Fruit fly (Drosophila melanogaster) whole organism, prepupa: ENCODE measurements around the gene CG42764.
A peak's percentile ranks its signal among the peaks of the same experiment; 100 is the strongest.

Source experiments
- Blimp-1 ChIP-seq: fragments of 200-800 bp; sonication (Bioruptor generic); optimal IDR thresholded peaks from 3 replicates; lab custom pipeline; 2017; ENCODE audit warnings: missing biosample characterization, missing genetic modification characterization, mild to moderate bottlenecking, moderate library complexity, missing genetic modification reagents
- CG15336 ChIP-seq: fragments of 200-800 bp; sonication (Bioruptor generic); IDR thresholded peaks from 2 replicates; pipeline ENCODE4 v1.3.6; 2022; ENCODE audit warnings: missing biosample characterization, missing genetic modification characterization
- CG16779 ChIP-seq: fragments of 200-800 bp; sonication (Bioruptor generic); optimal IDR thresholded peaks from 3 replicates; lab custom pipeline; 2017; ENCODE audit warnings: missing biosample characterization, mild to moderate bottlenecking, missing genetic modification characterization
- CG32006 ChIP-seq: fragments of 200-800 bp; sonication (Bioruptor generic); optimal IDR thresholded peaks from 3 replicates; lab custom pipeline; 2017; ENCODE audit warnings: missing biosample characterization, mild to moderate bottlenecking, missing genetic modification characterization
- CG34406 ChIP-seq: fragments of 200-800 bp; sonication (Bioruptor generic); optimal IDR thresholded peaks from 3 replicates; lab custom pipeline; 2016; ENCODE audit warnings: missing biosample characterization, missing genetic modification characterization
- CG4318 ChIP-seq: fragments of 200-800 bp; sonication (Bioruptor generic); optimal IDR thresholded peaks from 3 replicates; lab custom pipeline; 2017; ENCODE audit warnings: missing biosample characterization, mild to moderate bottlenecking, missing genetic modification characterization
- CG6163 ChIP-seq: fragments of 200-800 bp; sonication (Bioruptor generic); IDR thresholded peaks from 3 replicates; pipeline ENCODE4 v1.3.6; 2022; ENCODE audit warnings: missing biosample characterization, missing genetic modification characterization
- CG6276 ChIP-seq: fragments of 200-800 bp; sonication (Bioruptor generic); optimal IDR thresholded peaks from 2 replicates; lab custom pipeline; 2017; ENCODE audit warnings: missing biosample characterization, mild to moderate bottlenecking, missing genetic modification characterization
- CG6792 ChIP-seq: fragments of 200-800 bp; sonication (Bioruptor generic); optimal IDR thresholded peaks from 3 replicates; lab custom pipeline; 2016; ENCODE audit warnings: missing biosample characterization, missing genetic modification characterization
- CG6854 ChIP-seq: fragments of 200-800 bp; sonication (Bioruptor generic); optimal IDR thresholded peaks from 2 replicates; lab custom pipeline; 2017; ENCODE audit warnings: missing biosample characterization, mild to moderate bottlenecking, missing genetic modification characterization
- CG8119 ChIP-seq: fragments of 200-800 bp; sonication (Bioruptor generic); IDR thresholded peaks from 3 replicates; pipeline ENCODE4 v1.3.6; 2022; ENCODE audit warnings: missing biosample characterization, missing genetic modification characterization
- CG8632 ChIP-seq: fragments of 200-800 bp; sonication (Bioruptor generic); optimal IDR thresholded peaks from 3 replicates; lab custom pipeline; 2016; ENCODE audit warnings: missing biosample characterization, missing genetic modification characterization
- Eip75B ChIP-seq: fragments of 200-800 bp; sonication (Bioruptor generic); optimal IDR thresholded peaks from 3 replicates; lab custom pipeline; 2016; ENCODE audit warnings: missing biosample characterization, missing genetic modification characterization
- Eip78C ChIP-seq: fragments of 200-800 bp; sonication (Bioruptor generic); peaks from one replicate; lab custom pipeline; 2016; ENCODE audit warnings: missing biosample characterization, missing genetic modification characterization
- Eip93F ChIP-seq: fragments of 200-800 bp; sonication (Bioruptor generic); optimal IDR thresholded peaks from 2 replicates; lab custom pipeline; 2016; ENCODE audit warnings: missing biosample characterization, mild to moderate bottlenecking, missing genetic modification characterization
- Ets21C ChIP-seq: fragments of 200-800 bp; sonication (Bioruptor generic); optimal IDR thresholded peaks from 3 replicates; lab custom pipeline; 2016; ENCODE audit warnings: missing biosample characterization, missing genetic modification characterization
- Gug ChIP-seq: fragments of 200-800 bp; sonication (Bioruptor generic); IDR thresholded peaks from 2 replicates; pipeline ENCODE4 v1.3.6; 2022; ENCODE audit warnings: missing biosample characterization, missing genetic modification characterization
- Hr39 ChIP-seq: fragments of 200-800 bp; sonication (Bioruptor generic); optimal IDR thresholded peaks from 2 replicates; lab custom pipeline; 2016; ENCODE audit warnings: missing biosample characterization, missing genetic modification characterization
- Hr4 ChIP-seq: fragments of 200-800 bp; sonication (Bioruptor generic); optimal IDR thresholded peaks from 3 replicates; lab custom pipeline; 2016; ENCODE audit warnings: missing biosample characterization, missing genetic modification characterization
- Met ChIP-seq: fragments of 200-800 bp; sonication (Bioruptor generic); optimal IDR thresholded peaks from 3 replicates; lab custom pipeline; 2016; ENCODE audit warnings: missing biosample characterization, missing genetic modification characterization
- OdsH ChIP-seq: fragments of 200-800 bp; sonication (Bioruptor generic); optimal IDR thresholded peaks from 3 replicates; lab custom pipeline; 2016; ENCODE audit warnings: missing biosample characterization, missing genetic modification characterization
- Smox ChIP-seq: fragments of 200-800 bp; sonication (Bioruptor generic); optimal IDR thresholded peaks from 3 replicates; lab custom pipeline; 2016; ENCODE audit warnings: missing biosample characterization, missing genetic modification characterization
- Sox102F ChIP-seq: fragments of 200-800 bp; sonication (Bioruptor generic); optimal IDR thresholded peaks from 2 replicates; lab custom pipeline; 2016; ENCODE audit warnings: missing biosample characterization, mild to moderate bottlenecking, missing genetic modification characterization
- Sox14 ChIP-seq: fragments of 200-800 bp; sonication (Bioruptor generic); optimal IDR thresholded peaks from 3 replicates; lab custom pipeline; 2016; ENCODE audit warnings: missing biosample characterization, missing genetic modification characterization
- acj6 ChIP-seq: fragments of 200-800 bp; sonication (Bioruptor generic); optimal IDR thresholded peaks from 3 replicates; lab custom pipeline; 2016; ENCODE audit warnings: missing biosample characterization, missing genetic modification characterization
- cyc ChIP-seq: fragments of 200-800 bp; sonication (Bioruptor generic); optimal IDR thresholded peaks from 3 replicates; lab custom pipeline; 2016; ENCODE audit warnings: missing biosample characterization, missing genetic modification characterization
- dac ChIP-seq: fragments of 200-800 bp; sonication (Bioruptor generic); optimal IDR thresholded peaks from 2 replicates; lab custom pipeline; 2017; ENCODE audit warnings: missing biosample characterization, mild to moderate bottlenecking, missing genetic modification characterization
- dsx ChIP-seq: fragments of 200-800 bp; optimal IDR thresholded peaks from 3 replicates; lab custom pipeline; 2019; ENCODE audit warnings: missing biosample characterization, mild to moderate bottlenecking, missing genetic modification characterization, moderate library complexity; ENCODE audit not compliant: poor library complexity, severe bottlenecking
- esn ChIP-seq: fragments of 200-800 bp; sonication (Bioruptor generic); optimal IDR thresholded peaks from 2 replicates; lab custom pipeline; 2016; ENCODE audit warnings: missing biosample characterization, mild to moderate bottlenecking, missing genetic modification characterization, moderate library complexity
- fkh ChIP-seq: fragments of 200-800 bp; sonication (Bioruptor generic); optimal IDR thresholded peaks from 3 replicates; lab custom pipeline; 2017; ENCODE audit warnings: missing biosample characterization, mild to moderate bottlenecking, missing genetic modification characterization, moderate library complexity
- lz ChIP-seq: fragments of 200-800 bp; sonication (Bioruptor generic); optimal IDR thresholded peaks from 3 replicates; lab custom pipeline; 2016; ENCODE audit warnings: missing biosample characterization, missing genetic modification characterization
- pdm3 ChIP-seq: fragments of 200-800 bp; sonication (Bioruptor generic); optimal IDR thresholded peaks from 3 replicates; lab custom pipeline; 2016; ENCODE audit warnings: missing biosample characterization, missing genetic modification characterization
- salr ChIP-seq, 2 experiments: fragments of 200-800 bp; sonication (Bioruptor generic); optimal IDR thresholded peaks; 3 replicates each; lab custom pipeline; 2016 to 2018; ENCODE audit warnings: missing biosample characterization in 2 of 2, missing genetic modification characterization in 2 of 2, mild to moderate bottlenecking in 1 of 2
- svp ChIP-seq: fragments of 200-800 bp; sonication (Bioruptor generic); peaks from one replicate; lab custom pipeline; 2016; ENCODE audit warnings: missing biosample characterization, missing genetic modification characterization
- vri ChIP-seq: fragments of 200-800 bp; sonication (Bioruptor generic); optimal IDR thresholded peaks from 3 replicates; lab custom pipeline; 2016; ENCODE audit warnings: missing biosample characterization, mild to moderate bottlenecking, missing genetic modification characterization

Gene CG42764

DNA sequence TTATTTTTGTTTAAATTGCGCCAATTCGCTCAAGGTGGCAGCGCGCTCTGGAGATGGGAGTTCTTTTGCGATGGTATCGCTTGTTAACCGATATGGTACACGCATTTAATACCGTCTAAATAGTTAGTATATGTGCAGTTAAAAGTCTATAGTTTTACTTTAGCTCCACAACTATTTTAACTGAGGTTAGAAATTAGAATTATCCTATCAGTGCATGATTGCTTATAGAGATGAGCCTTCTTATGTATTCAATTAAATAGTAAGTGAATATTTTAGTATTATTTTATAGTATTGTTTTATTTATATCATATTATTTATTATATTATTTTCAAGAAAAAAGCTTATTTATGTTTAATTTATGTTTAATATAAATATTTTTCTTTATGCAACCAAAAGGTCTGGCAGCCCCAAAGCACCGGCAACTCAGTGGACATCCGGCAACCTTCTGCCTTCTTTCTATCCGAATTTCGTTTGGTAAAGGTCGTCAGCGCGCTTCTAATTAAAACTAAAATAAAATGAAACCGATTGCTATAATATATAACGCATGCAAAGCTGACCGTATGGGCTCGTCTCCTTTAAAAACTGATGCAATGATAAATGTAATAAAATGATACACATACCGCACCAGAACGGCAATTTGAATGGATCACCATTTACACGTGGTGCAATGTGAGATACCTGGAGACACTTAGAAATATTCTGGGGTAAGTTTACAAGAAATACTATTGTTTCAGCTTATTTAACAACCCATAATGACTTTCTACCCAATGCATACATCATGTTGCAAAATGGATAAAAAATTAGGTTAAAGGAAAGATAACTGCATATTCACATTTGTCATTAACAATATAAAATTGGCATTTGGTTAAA, 12.8 kb downstream of the CG42764 start, which contains the start of gene CG5199 (continued):
- TF ChIP-seq salr (GFP tag; optimal IDR thresholded peaks at IDR 0.05; lab: Kevin White, UChicago), result peak in 1 of 2 experiments; percentile 30
- no peak for TF ChIP-seq Ets21C (GFP tag; lab: Kevin White, UChicago)
- no peak for TF ChIP-seq Eip75B
- peak; percentile 11 for TF ChIP-seq Blimp-1
- TF ChIP-seq Met (GFP tag; lab: Kevin White, UChicago), result no peak
- TF ChIP-seq Hr39 (GFP tag; lab: Kevin White, UChicago), result peak; percentile 48
- TF ChIP-seq Gug (GFP tag; lab: Robert Waterston, UW), result peak; percentile 65
- TF ChIP-seq CG32006, result peak; percentile 63
- peak; percentile 48 for TF ChIP-seq CG6792 (GFP tag; lab: Kevin White, UChicago)
- TF ChIP-seq lz (GFP tag; lab: Kevin White, UChicago), result peak; percentile 62
- TF ChIP-seq svp (GFP tag; lab: Kevin White, UChicago), result peak; percentile 84
- TF ChIP-seq Sox102F, result peak; percentile 1
- TF ChIP-seq esn (GFP tag; lab: Kevin White, UChicago), result peak; percentile 50
- peak; percentile 24 for TF ChIP-seq Sox14 (GFP tag; lab: Kevin White, UChicago)
- TF ChIP-seq pdm3 (GFP tag; lab: Kevin White, UChicago), result no peak
- TF ChIP-seq acj6 (GFP tag; lab: Kevin White, UChicago), result peak; percentile 58
- peak; percentile 12 for TF ChIP-seq Hr4 (GFP tag; lab: Kevin White, UChicago)
- peak; percentile 49 for TF ChIP-seq CG4318 (GFP tag; lab: Kevin White, UChicago)
- TF ChIP-seq OdsH (GFP tag; lab: Kevin White, UChicago), result peak; percentile 53
- TF ChIP-seq CG8119 (GFP tag; lab: Robert Waterston, UW), result no peak

dm6 chr3L:20448773-20449172, 17.1 kb downstream of the CG42764 start:
- TF ChIP-seq Met (GFP tag; lab: Kevin White, UChicago) (no peak), svp (GFP tag; lab: Kevin White, UChicago) (peak; percentile 49)

- peak; percentile 42 for TF ChIP-seq esn (GFP tag; lab: Kevin White, UChicago)
- TF ChIP-seq Eip93F (GFP tag; lab: Kevin White, UChicago), result peak; percentile 28
- TF ChIP-seq Eip78C (GFP tag; lab: Kevin White, UChicago), result peak; percentile 70
- TF ChIP-seq CG34406, result peak; percentile 32
- TF ChIP-seq Blimp-1, result peak; percentile 60
- TF ChIP-seq dac, result no peak
- peak; percentile 23 for TF ChIP-seq Met (GFP tag; lab: Kevin White, UChicago)
- peak; percentile 30 for TF ChIP-seq Smox (GFP tag; lab: Kevin White, UChicago)
- no peak for TF ChIP-seq cyc (GFP tag; lab: Kevin White, UChicago)
- TF ChIP-seq Sox102F, result peak; percentile 18
- TF ChIP-seq fkh, result peak; percentile 81
- TF ChIP-seq svp (GFP tag; lab: Kevin White, UChicago), result peak; percentile 11
- peak; percentile 73 for TF ChIP-seq CG6854 (GFP tag; lab: Kevin White, UChicago)
- peak; percentile 7 for TF ChIP-seq dsx
- TF ChIP-seq CG16779 (tag; lab: Kevin White, UChicago), result no peak
- no peak for TF ChIP-seq CG6276
- TF ChIP-seq CG6163, result no peak
- no peak for TF ChIP-seq Ets21C (GFP tag; lab: Kevin White, UChicago)
- TF ChIP-seq pdm3 (GFP tag; lab: Kevin White, UChicago), result no peak
- peak; percentile 65 for TF ChIP-seq vri (GFP tag; lab: Kevin White, UChicago)
- TF ChIP-seq OdsH (GFP tag; lab: Kevin White, UChicago), result no peak
- TF ChIP-seq CG15336, result no peak
- TF ChIP-seq CG8632 (GFP tag; lab: Kevin White, UChicago), result peak; percentile 32
Observed at dm6 chr3L:20447957-20448356, 17.9 kb downstream of the CG42764 start.
